Fruit fly (Drosophila melanogaster): ENCODE results near the gene comt.

The comt gene

DNA sequence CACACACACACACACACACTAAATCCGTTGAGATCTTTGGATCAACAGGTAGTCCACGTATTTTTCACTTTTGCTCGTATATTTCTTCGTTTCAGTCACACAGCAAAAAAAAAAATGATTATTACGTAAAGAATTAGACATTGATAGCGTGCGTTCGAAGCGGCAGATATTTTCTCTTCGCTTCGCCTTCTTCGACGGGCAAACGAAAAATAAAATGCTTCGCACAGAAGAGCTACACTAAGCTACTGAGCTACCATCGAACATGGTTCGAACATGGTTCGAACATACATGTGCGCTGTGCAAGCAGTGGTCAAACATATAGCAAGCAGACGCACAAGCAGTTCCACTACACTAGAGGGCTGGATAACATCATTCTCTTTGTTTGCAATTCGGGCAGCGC lies 1.9 kb upstream of the comt start (continued):
- TF ChIP-seq CG42726 (GFP tag; IDR thresholded peaks at IDR 0.05; ENCODE audit: partially characterized antibody) (0 out of 2 replicates have a peak, but pooled peaks have one; percentile 18), Rfx (GFP tag; IDR thresholded peaks at IDR 0.05) (peak; percentile 41; the same call in 1 of the 2 replicates), ind (GFP tag; optimal IDR thresholded peaks at IDR 0.05) (no peak), jigr1 (GFP tag; IDR thresholded peaks at IDR 0.05) (no peak), CG2116 (GFP tag; optimal IDR thresholded peaks at IDR 0.05) (no peak), Jarid2 (GFP tag; optimal IDR thresholded peaks at IDR 0.05) (peak; percentile 93), lov (optimal IDR thresholded peaks at IDR 0.05) (no peak), lov (GFP tag; IDR thresholded peaks at IDR 0.05) (no peak), ato (GFP tag; IDR thresholded peaks at IDR 0.05; ENCODE audit: partially characterized antibody) (no peak), CG31224 (GFP tag; IDR thresholded peaks at IDR 0.05) (no peak), dmrt99B (tag; optimal IDR thresholded peaks at IDR 0.05) (no peak), rib (GFP tag; IDR thresholded peaks at IDR 0.05) (0 out of 2 replicates have a peak, but pooled peaks have one; percentile 22), CG3407 (GFP tag; optimal IDR thresholded peaks at IDR 0.05) (no peak), gsb (GFP tag; IDR thresholded peaks at IDR 0.05) (no peak), fd102C (GFP tag; optimal IDR thresholded peaks at IDR 0.05) (no peak), Bteb2 (GFP tag; optimal IDR thresholded peaks at IDR 0.05) (no peak), CG15696 (tag; optimal IDR thresholded peaks at IDR 0.05) (no peak), CG4282 (GFP tag; optimal IDR thresholded peaks at IDR 0.05) (no peak), sim (GFP tag; IDR thresholded peaks at IDR 0.05) (no peak), CG15011 (GFP tag; optimal IDR thresholded peaks at IDR 0.05) (no peak), dmrt11E (tag; optimal IDR thresholded peaks at IDR 0.05) (no peak), ken (GFP tag; IDR thresholded peaks at IDR 0.05) (no peak), Atf3 (GFP tag; optimal IDR thresholded peaks at IDR 0.05) (no peak), CG10267 (tag; optimal IDR thresholded peaks at IDR 0.05) (peak; percentile 8), PHDP (tag; optimal IDR thresholded peaks at IDR 0.05) (no peak), gsb-n (tag; optimal IDR thresholded peaks at IDR 0.05) (no peak), CG8281 (tag; optimal IDR thresholded peaks at IDR 0.05) (no peak), schlank (tag; optimal IDR thresholded peaks at IDR 0.05) (no peak), btn (GFP tag; optimal IDR thresholded peaks at IDR 0.05) (no peak), CG34224 (GFP tag; IDR thresholded peaks at IDR 0.05; ENCODE audit: partially characterized antibody) (0 out of 3 replicates have a peak, but pooled peaks have one; percentile 20), pho (GFP tag; optimal IDR thresholded peaks at IDR 0.05) (no peak), bcd (GFP tag; optimal IDR thresholded peaks at IDR 0.05) (no peak), H2.0 (GFP tag; IDR thresholded peaks at IDR 0.05) (peak; percentile 30; the same call in 1 of the 2 replicates), BtbVII (GFP tag; optimal IDR thresholded peaks at IDR 0.05) (peak; percentile 24), fd96Cb (tag; optimal IDR thresholded peaks at IDR 0.05) (no peak), ham (GFP tag; IDR thresholded peaks at IDR 0.05) (no peak), dm (GFP tag; optimal IDR thresholded peaks at IDR 0.05) (no peak), CG10462 (GFP tag; optimal IDR thresholded peaks at IDR 0.05) (no peak), Max (GFP tag; optimal IDR thresholded peaks at IDR 0.05) (no peak), CG9932 (GFP tag; IDR thresholded peaks at IDR 0.05) (no peak), CG5245 (GFP tag; optimal IDR thresholded peaks at IDR 0.05) (no peak), crc (GFP tag; optimal IDR thresholded peaks at IDR 0.05) (no peak), vnd (GFP tag; IDR thresholded peaks at IDR 0.05; ENCODE audit: partially characterized antibody) (no peak), CG9876 (GFP tag; optimal IDR thresholded peaks at IDR 0.05) (no peak), CG7357 (GFP tag; IDR thresholded peaks at IDR 0.05) (no peak), h (optimal IDR thresholded peaks at IDR 0.05) (no peak), caup (GFP tag; optimal IDR thresholded peaks at IDR 0.05; ENCODE audit: severe bottlenecking) (peak; percentile 43), HLH4C (GFP tag; IDR thresholded peaks at IDR 0.05; ENCODE audit: partially characterized antibody) (peak; percentile 49; the same call in 1 of the 3 replicates), Dip3 (GFP tag; optimal IDR thresholded peaks at IDR 0.05) (no peak), CG4360 (GFP tag; IDR thresholded peaks at IDR 0.05) (no peak), pan (optimal IDR thresholded peaks at IDR 0.05) (no peak), pan (GFP tag; optimal IDR thresholded peaks at IDR 0.05 in 1 of 2, IDR thresholded peaks at IDR 0.05 in 1 of 2) (no peak)
